Worm (Caenorhabditis elegans) whole organism, early embryonic: ENCODE measurements around the gene brp-1.

ENCODE experiments used
- B0310.2 ChIP-seq: sonication (generic microtip); optimal IDR thresholded peaks from 2 replicates; lab custom pipeline; 2016; ENCODE audit warnings: mild to moderate bottlenecking, missing genetic modification characterization, missing compliant biosample characterization
- F13C5.2 ChIP-seq: sonication (generic microtip); optimal IDR thresholded peaks from 2 replicates; lab custom pipeline; 2017; ENCODE audit warnings: mild to moderate bottlenecking, missing genetic modification characterization, inconsistent platforms, missing compliant biosample characterization
- aly-1 ChIP-seq: sonication (generic microtip); optimal IDR thresholded peaks from 2 replicates; lab custom pipeline; 2016; ENCODE audit warnings: missing genetic modification characterization, missing compliant biosample characterization
- ama-1 ChIP-seq: fragments of 150-350 bp; optimal IDR thresholded peaks from 2 replicates; lab custom pipeline; 2014
- ceh-13 ChIP-seq: fragments of 200-800 bp; sonication (Bioruptor generic); optimal IDR thresholded peaks from 2 replicates; lab custom pipeline; 2018; ENCODE audit warnings: mild to moderate bottlenecking, missing genetic modification characterization, missing compliant biosample characterization
- ceh-36 ChIP-seq: sonication (generic microtip); optimal IDR thresholded peaks from 2 replicates; lab custom pipeline; 2016; ENCODE audit warnings: missing genetic modification characterization, inconsistent platforms, missing compliant biosample characterization
- ets-7 ChIP-seq: sonication (generic microtip); optimal IDR thresholded peaks from 2 replicates; lab custom pipeline; 2016; ENCODE audit warnings: missing genotype, missing genetic modification characterization, missing compliant biosample characterization
- flt-1 ChIP-seq: fragments of 200-800 bp; sonication (Bioruptor generic); IDR thresholded peaks from 2 replicates; pipeline ENCODE4 v1.3.6; 2022; ENCODE audit warnings: missing genetic modification characterization, missing compliant biosample characterization
- hmbx-1 ChIP-seq: sonication (generic microtip); optimal IDR thresholded peaks from 2 replicates; lab custom pipeline; 2016; ENCODE audit warnings: mild to moderate bottlenecking, missing genetic modification characterization, missing compliant biosample characterization
- hmg-4 ChIP-seq: fragments of 200-800 bp; sonication (Bioruptor generic); optimal IDR thresholded peaks from 2 replicates; lab custom pipeline; 2018; ENCODE audit warnings: mild to moderate bottlenecking, missing genetic modification characterization, missing compliant biosample characterization
- hnd-1 ChIP-seq: sonication (generic microtip); optimal IDR thresholded peaks from 2 replicates; lab custom pipeline; 2016; ENCODE audit warnings: missing genetic modification characterization, missing compliant biosample characterization
- pes-1 ChIP-seq: fragments of 200-800 bp; sonication (Bioruptor generic); IDR thresholded peaks from 2 replicates; pipeline ENCODE4 v1.3.6; 2022; ENCODE audit warnings: missing genetic modification reagents, missing genetic modification characterization, missing compliant biosample characterization
- scrt-1 ChIP-seq: fragments of 200-800 bp; sonication (Bioruptor generic); IDR thresholded peaks from 2 replicates; pipeline ENCODE4 v1.3.6; 2022; ENCODE audit warnings: missing genetic modification characterization, missing compliant biosample characterization
- sea-1 ChIP-seq: fragments of 200-800 bp; sonication (Bioruptor generic); conservative IDR thresholded peaks from 2 replicates; pipeline ENCODE4 v1.3.6; 2022; ENCODE audit warnings: missing genetic modification characterization, missing compliant biosample characterization
- tbx-11 ChIP-seq: fragments of 200-800 bp; sonication (Bioruptor generic); IDR thresholded peaks from 2 replicates; pipeline ENCODE4 v1.3.6; 2022; ENCODE audit warnings: missing genetic modification characterization, missing compliant biosample characterization
- tbx-37 ChIP-seq: fragments of 200-800 bp; sonication (Bioruptor generic); conservative IDR thresholded peaks from 2 replicates; pipeline ENCODE4 v1.3.6; 2022; ENCODE audit warnings: missing genetic modification reagents, missing genetic modification characterization, missing compliant biosample characterization
- tra-4 ChIP-seq: sonication (generic microtip); optimal IDR thresholded peaks from 2 replicates; lab custom pipeline; 2017; ENCODE audit warnings: missing genetic modification characterization, missing compliant biosample characterization

Gene brp-1

DNA sequence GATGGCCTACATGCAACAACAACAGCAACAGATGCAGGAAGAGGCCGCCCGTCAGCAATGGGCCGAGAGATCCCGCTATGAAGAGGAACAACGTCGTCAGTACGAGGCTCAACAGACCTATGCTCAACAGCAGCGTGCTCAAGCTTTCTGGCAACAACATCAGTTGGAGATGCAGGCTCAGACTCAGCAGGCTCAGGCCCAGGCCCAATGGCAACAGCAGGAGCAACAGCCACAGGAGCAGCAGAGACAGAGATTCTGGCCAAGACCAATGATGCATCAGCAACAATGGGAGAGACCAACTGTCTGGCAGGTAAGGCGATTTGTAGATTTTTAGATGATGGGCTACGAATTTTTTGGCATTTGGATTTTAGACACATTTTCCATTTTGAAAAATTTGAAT lies 1.9 kb downstream of the brp-1 start:
- TF ChIP-seq tbx-37 (no peak), pes-1 (no peak), ceh-36 (tag; lab: Kevin White, UChicago) (no peak), tra-4 (tag; lab: Kevin White, UChicago) (no peak), hmbx-1 (tag; lab: Kevin White, UChicago) (no peak), hnd-1 (no peak), scrt-1 (no peak), ceh-13 (GFP tag; lab: Kevin White, UChicago) (no peak), ama-1 (no peak), ets-7 (no peak), hmg-4 (no peak), flt-1 (GFP tag; lab: Robert Waterston, UW) (no peak), aly-1 (no peak), B0310.2 (tag; lab: Kevin White, UChicago) (no peak), F13C5.2 (tag; lab: Kevin White, UChicago) (no peak), tbx-11 (GFP tag; lab: Robert Waterston, UW) (no peak), sea-1 (GFP tag; lab: Robert Waterston, UW) (no peak)

DNA sequence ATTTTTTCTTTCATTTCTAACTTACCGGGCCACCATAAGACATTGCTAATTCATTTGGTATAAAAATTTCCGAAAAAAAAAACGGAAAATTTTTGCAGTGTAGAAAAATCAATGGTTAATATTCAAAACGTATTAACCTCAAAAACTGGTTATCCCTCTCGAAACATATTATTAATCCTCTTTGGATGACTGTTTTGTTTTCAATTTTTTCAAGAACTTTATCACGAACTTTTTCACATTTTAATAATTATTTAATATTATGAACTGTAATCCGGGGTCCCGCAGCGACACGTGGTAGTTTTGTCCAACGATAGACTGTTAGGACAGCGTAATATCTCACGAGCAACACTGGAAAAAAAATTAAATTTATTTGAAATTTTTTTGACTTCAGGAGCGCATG lies 8.4 kb downstream of the brp-1 start, which contains the start of gene Y79H2A.12:
Y79H2A.12 (minus strand) TSS at position 101 of the 400 bp plus-strand sequence.
- TF ChIP-seq B0310.2 (tag; lab: Kevin White, UChicago) (no peak), flt-1 (GFP tag; lab: Robert Waterston, UW) (no peak), aly-1 (no peak), ceh-13 (GFP tag; lab: Kevin White, UChicago) (no peak), hnd-1 (no peak), tra-4 (tag; lab: Kevin White, UChicago) (no peak), pes-1 (no peak), ceh-36 (tag; lab: Kevin White, UChicago) (no peak), sea-1 (GFP tag; lab: Robert Waterston, UW) (no peak), tbx-37 (no peak), ets-7 (no peak), hmg-4 (no peak), hmbx-1 (tag; lab: Kevin White, UChicago) (no peak), ama-1 (no peak), tbx-11 (GFP tag; lab: Robert Waterston, UW) (no peak), scrt-1 (no peak), F13C5.2 (tag; lab: Kevin White, UChicago) (no peak)

DNA sequence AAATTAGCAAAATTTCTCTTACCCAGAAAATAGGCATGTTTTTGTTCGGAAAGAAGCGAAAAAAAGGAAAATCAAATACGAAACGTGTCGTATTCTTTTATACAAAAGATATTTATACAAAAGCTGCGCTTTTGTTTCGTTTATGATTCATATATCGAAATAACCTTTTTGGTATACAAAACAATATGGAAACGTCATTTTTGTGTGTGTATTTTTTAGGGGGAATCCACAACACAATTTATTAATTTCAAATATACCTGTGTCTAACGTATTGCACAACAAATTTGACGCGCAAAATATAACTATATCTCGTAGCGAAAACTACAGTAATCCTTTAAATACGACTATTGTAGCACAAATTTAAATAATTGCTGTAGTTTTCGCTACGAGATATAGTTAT lies 10.3 kb downstream of the brp-1 start, which contains the start of gene Y79H2A.2:
Y79H2A.2 (minus strand) TSS at position 101 of the 400 bp plus-strand sequence.
- no peak for TF ChIP-seq sea-1 (GFP tag; lab: Robert Waterston, UW)
- TF ChIP-seq tbx-11 (GFP tag; lab: Robert Waterston, UW) = no peak
- no peak for TF ChIP-seq ceh-36 (tag; lab: Kevin White, UChicago)
- TF ChIP-seq hnd-1 = no peak
- no peak for TF ChIP-seq F13C5.2 (tag; lab: Kevin White, UChicago)
- TF ChIP-seq ceh-13 (GFP tag; lab: Kevin White, UChicago) = no peak
- TF ChIP-seq flt-1 (GFP tag; lab: Robert Waterston, UW) = no peak
- no peak for TF ChIP-seq hmg-4
- TF ChIP-seq tbx-37 = no peak
- TF ChIP-seq scrt-1 = no peak

DNA sequence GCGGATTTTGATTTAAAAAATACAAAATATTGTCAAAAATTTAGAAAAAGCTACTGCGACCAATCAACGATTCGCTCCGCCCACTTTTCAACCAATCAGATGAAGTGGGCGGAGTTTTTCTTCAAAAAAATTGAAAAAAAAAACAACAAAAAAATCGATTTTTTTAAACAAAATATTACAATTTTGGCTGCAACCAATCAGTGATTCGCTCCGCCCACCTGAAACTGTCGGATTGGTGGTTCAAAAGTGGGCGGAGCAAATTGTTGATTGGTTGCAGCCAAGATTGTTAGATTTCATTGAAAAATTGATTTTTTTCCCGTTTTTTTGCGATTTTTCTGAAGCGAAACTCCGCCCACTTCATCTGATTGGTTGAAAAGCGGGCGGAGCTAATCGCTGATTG lies 12.9 kb downstream of the brp-1 start:
- TF ChIP-seq aly-1 = no peak
- no peak for TF ChIP-seq hnd-1
- TF ChIP-seq tra-4 (tag; lab: Kevin White, UChicago) = no peak
- no peak for TF ChIP-seq hmbx-1 (tag; lab: Kevin White, UChicago)
- TF ChIP-seq F13C5.2 (tag; lab: Kevin White, UChicago) = no peak

DNA sequence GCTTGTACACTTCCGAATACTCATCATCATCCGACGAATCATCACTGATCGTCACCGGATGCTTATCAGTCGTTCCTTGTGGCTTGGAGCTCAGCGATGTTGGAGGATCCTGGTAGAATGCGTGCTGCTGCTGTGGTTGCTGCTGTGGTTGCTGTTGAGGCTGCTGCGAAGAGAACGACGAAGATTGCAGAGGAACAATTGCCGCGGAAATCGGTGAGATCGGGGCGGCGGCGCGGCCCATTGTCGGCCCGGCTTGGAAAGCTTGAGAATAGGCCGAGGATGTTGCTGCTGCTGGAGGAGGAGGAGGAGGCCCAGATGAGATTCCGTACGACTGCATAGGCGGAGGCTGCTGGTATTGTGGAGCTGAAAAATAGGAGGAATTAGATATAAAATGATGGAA lies 14.0 kb downstream of the brp-1 start:
- TF ChIP-seq tra-4 (tag; lab: Kevin White, UChicago) (no peak), ama-1 (no peak), aly-1 (no peak), B0310.2 (tag; lab: Kevin White, UChicago) (no peak), pes-1 (no peak), hmg-4 (no peak), ceh-36 (tag; lab: Kevin White, UChicago) (no peak), ets-7 (no peak)

DNA sequence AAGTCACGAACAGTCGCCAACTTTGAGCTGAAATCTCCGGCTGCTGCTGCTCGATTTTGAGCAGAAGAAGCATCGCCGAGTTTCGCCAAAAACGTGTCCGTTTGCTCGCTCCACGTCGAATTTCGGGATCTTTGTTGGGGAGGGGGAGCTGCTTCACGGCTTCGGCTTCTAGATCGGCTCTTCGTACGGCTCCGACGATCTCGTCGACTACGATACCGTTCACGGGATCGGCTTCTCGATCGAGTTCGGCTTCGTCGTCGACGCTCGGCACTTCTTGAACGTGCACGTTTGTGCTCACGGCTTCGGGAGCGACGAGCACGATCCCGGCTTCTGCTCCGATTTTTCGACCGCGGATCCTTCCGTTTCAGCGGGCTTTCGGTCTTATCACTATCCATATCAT lies 16.9 kb downstream of the brp-1 start:
- TF ChIP-seq flt-1 (GFP tag; lab: Robert Waterston, UW) (no peak), ceh-36 (tag; lab: Kevin White, UChicago) (no peak), tra-4 (tag; lab: Kevin White, UChicago) (no peak), ceh-13 (GFP tag; lab: Kevin White, UChicago) (no peak)

DNA sequence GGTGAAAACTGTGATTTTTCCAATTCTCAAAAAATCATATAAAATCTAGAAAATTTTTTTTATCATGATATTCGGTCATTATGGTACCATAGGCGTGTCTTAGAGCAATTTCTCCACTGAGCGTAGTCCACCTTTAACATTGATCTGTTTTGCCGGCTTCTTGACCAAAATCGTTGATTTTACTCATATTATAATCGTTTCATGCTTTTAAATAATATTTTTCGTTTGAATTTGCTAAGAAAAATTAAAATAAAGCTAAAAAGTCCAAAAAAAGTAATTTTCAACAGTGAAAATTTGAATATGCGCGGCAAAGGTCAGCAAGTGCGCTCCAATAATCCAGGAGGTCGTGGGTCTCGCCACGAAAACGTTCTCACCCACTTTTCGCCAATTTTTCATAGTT lies 20.6 kb downstream of the brp-1 start, which contains the start of gene Y79H2A.4:
Y79H2A.4 (plus strand) TSS at position 301 of the 400 bp plus-strand sequence.
- TF ChIP-seq flt-1 (GFP tag; lab: Robert Waterston, UW) (no peak), hmbx-1 (tag; lab: Kevin White, UChicago) (no peak), ceh-13 (GFP tag; lab: Kevin White, UChicago) (no peak), tra-4 (tag; lab: Kevin White, UChicago) (no peak), hmg-4 (no peak), F13C5.2 (tag; lab: Kevin White, UChicago) (no peak), ets-7 (no peak), sea-1 (GFP tag; lab: Robert Waterston, UW) (no peak), aly-1 (no peak), scrt-1 (no peak)

DNA sequence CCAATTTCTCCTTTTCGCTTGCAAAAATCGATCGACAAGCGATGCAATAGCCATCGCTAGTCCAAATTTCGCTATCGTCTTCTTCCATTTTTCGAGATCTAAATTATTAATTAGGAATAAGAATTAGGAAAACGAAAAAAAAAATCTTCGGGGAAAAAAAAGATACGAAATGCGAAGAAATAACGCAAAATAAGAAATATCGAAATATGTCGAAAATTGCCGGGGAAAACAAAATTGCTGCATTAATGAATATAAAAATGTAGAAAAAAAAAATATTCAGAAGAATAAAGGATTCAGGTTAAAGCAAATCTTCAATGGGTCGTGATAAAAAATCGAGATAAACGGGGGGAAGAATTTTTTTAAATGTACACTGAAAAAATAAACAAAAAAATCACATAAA lies 31.9 kb downstream of the brp-1 start, which contains the start of gene Y79H2A.3:
Y79H2A.3 (minus strand) TSS at position 101 of the 400 bp plus-strand sequence.
- no peak for TF ChIP-seq aly-1
- TF ChIP-seq hmbx-1 (tag; lab: Kevin White, UChicago) = no peak
- TF ChIP-seq tbx-37 = no peak
- no peak for TF ChIP-seq B0310.2 (tag; lab: Kevin White, UChicago)
- TF ChIP-seq ceh-13 (GFP tag; lab: Kevin White, UChicago) = no peak
